Fruit fly (Drosophila melanogaster): Measurements from ENCODE around the gene CG17233.

- TF ChIP-seq GATAd (GFP tag; optimal IDR thresholded peaks at IDR 0.05) (no peak), Abd-B (GFP tag; optimal IDR thresholded peaks at IDR 0.05) (no peak), foxo (GFP tag; optimal IDR thresholded peaks at IDR 0.05) (no peak), fru (GFP tag; optimal IDR thresholded peaks at IDR 0.05) (no peak), CrebA (GFP tag; optimal IDR thresholded peaks at IDR 0.05; ENCODE audit: borderline replicate concordance) (no peak), pan (optimal IDR thresholded peaks at IDR 0.05) (no peak), h (GFP tag; optimal IDR thresholded peaks at IDR 0.05) (no peak)
These were observed 45.3 kb upstream of the CG17233 start for dm6 chr3L:20287046-20287445.
